Worm (Caenorhabditis elegans) whole organism, L1 larva: ENCODE data around the gene snb-1.

Experiments used
- C04F5.9 ChIP-seq: sonication (generic microtip); optimal IDR thresholded peaks from 2 replicates; lab custom pipeline; 2016; ENCODE audit warnings: missing genetic modification characterization, missing compliant biosample characterization
- C16A3.4 ChIP-seq: fragments of 150-350 bp; optimal IDR thresholded peaks from 2 replicates; lab custom pipeline; 2014; ENCODE audit warnings: missing biosample characterization, missing genetic modification characterization
- C34B4.2 ChIP-seq: sonication (generic microtip); optimal IDR thresholded peaks from 2 replicates; lab custom pipeline; 2017; ENCODE audit warnings: mild to moderate bottlenecking, missing genetic modification characterization, missing compliant biosample characterization
- F16B12.6 ChIP-seq: fragments of 150-350 bp; optimal IDR thresholded peaks from 2 replicates; lab custom pipeline; 2014; ENCODE audit warnings: missing biosample characterization, missing genetic modification characterization
- Y116A8C.19 ChIP-seq: sonication (generic microtip); optimal IDR thresholded peaks from 2 replicates; lab custom pipeline; 2016; ENCODE audit warnings: missing compliant biosample characterization, missing genetic modification characterization, borderline replicate concordance
- alr-1 ChIP-seq: fragments of 200-800 bp; sonication (Bioruptor generic); optimal IDR thresholded peaks from 2 replicates; lab custom pipeline; 2018; ENCODE audit warnings: borderline replicate concordance, mild to moderate bottlenecking, missing genetic modification characterization, missing compliant biosample characterization
- aly-2 ChIP-seq: fragments of 150-350 bp; optimal IDR thresholded peaks from 2 replicates; lab custom pipeline; 2014; ENCODE audit warnings: missing biosample characterization, missing genetic modification characterization
- ceh-8 ChIP-seq: fragments of 200-800 bp; sonication (Bioruptor generic); optimal IDR thresholded peaks from 2 replicates; lab custom pipeline; 2018; ENCODE audit warnings: mild to moderate bottlenecking, missing genetic modification characterization, moderate library complexity, missing compliant biosample characterization
- ceh-82 ChIP-seq, 3 experiments: fragments of 150-350 bp in 1 of 3; sonication (generic microtip) in 2 of 3; optimal IDR thresholded peaks; 2 replicates each; lab custom pipeline; 2014 to 2017; ENCODE audit warnings: missing biosample characterization in 3 of 3, missing genetic modification characterization in 3 of 3
- efl-1 ChIP-seq, 4 experiments: fragments of 150-350 bp; optimal IDR thresholded peaks in 3 of 4; peaks in 1 of 4; 1 replicate in 1 of 4; 2 replicates in 3 of 4; lab custom pipeline; 2014; ENCODE audit warnings: missing biosample characterization in 2 of 4, missing genetic modification characterization in 2 of 4, missing genetic modification reagents in 2 of 4
- efl-3 ChIP-seq: fragments of 200-800 bp; sonication (Bioruptor generic); optimal IDR thresholded peaks from 2 replicates; lab custom pipeline; 2018; ENCODE audit warnings: mild to moderate bottlenecking, missing genetic modification characterization, missing compliant biosample characterization
- fkh-10 ChIP-seq: sonication (generic microtip); optimal IDR thresholded peaks from 2 replicates; lab custom pipeline; 2017; ENCODE audit warnings: missing biosample characterization, missing genetic modification reagents, missing genetic modification characterization
- fkh-8 ChIP-seq: sonication (generic microtip); optimal IDR thresholded peaks from 2 replicates; lab custom pipeline; 2016; ENCODE audit warnings: mild to moderate bottlenecking, missing genetic modification characterization, missing compliant biosample characterization
- fos-1 ChIP-seq: fragments of 150-350 bp; optimal IDR thresholded peaks from 2 replicates; lab custom pipeline; 2014; ENCODE audit warnings: missing biosample characterization, missing genetic modification characterization
- grh-1 ChIP-seq: fragments of 200-800 bp; sonication (Bioruptor generic); IDR thresholded peaks from 2 replicates; pipeline ENCODE4 v1.3.6; 2022; ENCODE audit warnings: missing genetic modification reagents, missing genetic modification characterization, missing compliant biosample characterization
- hlh-17 ChIP-seq: fragments of 200-800 bp; sonication (Bioruptor generic); optimal IDR thresholded peaks from 2 replicates; lab custom pipeline; 2018; ENCODE audit warnings: missing genetic modification characterization, mild to moderate bottlenecking, missing compliant biosample characterization, moderate library complexity, borderline replicate concordance
- lin-15B ChIP-seq: fragments of 150-350 bp; sonication (generic microtip); optimal IDR thresholded peaks from 3 replicates; lab custom pipeline; 2014; ENCODE audit warnings: missing biosample characterization, missing genetic modification characterization
- mab-9 ChIP-seq: fragments of 200-800 bp; sonication (Bioruptor generic); IDR thresholded peaks from 2 replicates; pipeline ENCODE4 v1.3.6; 2022; ENCODE audit warnings: missing genetic modification reagents, missing genetic modification characterization, missing compliant biosample characterization
- mep-1 ChIP-seq: fragments of 150-350 bp; optimal IDR thresholded peaks from 2 replicates; lab custom pipeline; 2014; ENCODE audit warnings: missing biosample characterization, missing genetic modification characterization
- nhr-19 ChIP-seq: fragments of 200-800 bp; sonication (Bioruptor generic); conservative IDR thresholded peaks from 2 replicates; pipeline ENCODE4 v1.3.6; 2022; ENCODE audit warnings: missing genetic modification characterization, missing compliant biosample characterization
- nhr-20 ChIP-seq: sonication (generic microtip); optimal IDR thresholded peaks from 2 replicates; lab custom pipeline; 2016; ENCODE audit warnings: mild to moderate bottlenecking, missing genetic modification characterization, missing compliant biosample characterization
- nhr-237 ChIP-seq: fragments of 150-350 bp; optimal IDR thresholded peaks from 2 replicates; lab custom pipeline; 2014; ENCODE audit warnings: missing biosample characterization, missing genetic modification characterization
- nhr-76 ChIP-seq: sonication (generic microtip); optimal IDR thresholded peaks from 2 replicates; lab custom pipeline; 2017; ENCODE audit warnings: missing biosample characterization, missing genetic modification characterization
- pag-3 ChIP-seq: sonication (generic microtip); optimal IDR thresholded peaks from 2 replicates; lab custom pipeline; 2017; ENCODE audit warnings: missing genetic modification characterization, mild to moderate bottlenecking, missing compliant biosample characterization, antibody characterized with exemption, borderline replicate concordance; ENCODE audit not compliant: insufficient read depth
- pax-3 ChIP-seq: fragments of 200-800 bp; sonication (Bioruptor generic); optimal IDR thresholded peaks from 2 replicates; lab custom pipeline; 2018; ENCODE audit warnings: mild to moderate bottlenecking, missing genetic modification characterization, moderate library complexity, missing compliant biosample characterization
- skn-1 ChIP-seq: fragments of 150-350 bp; optimal IDR thresholded peaks from 2 replicates; lab custom pipeline; 2014; ENCODE audit warnings: missing biosample characterization, missing genetic modification characterization
- snpc-4 ChIP-seq: fragments of 150-350 bp; optimal IDR thresholded peaks from 2 replicates; lab custom pipeline; 2014; ENCODE audit warnings: missing biosample characterization, missing genetic modification characterization
- snu-23 ChIP-seq: sonication (generic microtip); optimal IDR thresholded peaks from 2 replicates; lab custom pipeline; 2016; ENCODE audit warnings: missing genetic modification characterization, missing compliant biosample characterization
- sox-4 ChIP-seq: sonication (generic microtip); optimal IDR thresholded peaks from 2 replicates; lab custom pipeline; 2016; ENCODE audit warnings: missing genetic modification characterization, missing compliant biosample characterization
- sup-37 ChIP-seq: fragments of 200-800 bp; sonication (Bioruptor generic); optimal IDR thresholded peaks from 2 replicates; lab custom pipeline; 2018; ENCODE audit warnings: mild to moderate bottlenecking, missing genetic modification characterization, missing compliant biosample characterization
- tbx-2 ChIP-seq: sonication (generic microtip); optimal IDR thresholded peaks from 2 replicates; lab custom pipeline; 2016; ENCODE audit warnings: missing genetic modification characterization, missing compliant biosample characterization
- unc-30 ChIP-seq: sonication (generic microtip); optimal IDR thresholded peaks from 2 replicates; lab custom pipeline; 2017; ENCODE audit warnings: missing biosample characterization, missing genetic modification characterization
- unc-62 ChIP-seq: fragments of 150-350 bp; optimal IDR thresholded peaks from 2 replicates; lab custom pipeline; 2014; ENCODE audit warnings: missing biosample characterization, missing genetic modification reagents, missing genetic modification characterization
- unc-86 ChIP-seq: sonication (generic microtip); optimal IDR thresholded peaks from 2 replicates; lab custom pipeline; 2016; ENCODE audit warnings: missing genetic modification characterization, missing compliant biosample characterization
- unc-98 ChIP-seq: fragments of 200-800 bp; sonication (Bioruptor generic); IDR thresholded peaks from 2 replicates; pipeline ENCODE4 v1.3.6; 2022; ENCODE audit warnings: missing genetic modification characterization, missing compliant biosample characterization
- vab-15 ChIP-seq: sonication (generic microtip); optimal IDR thresholded peaks from 2 replicates; lab custom pipeline; 2017; ENCODE audit warnings: missing genotype, mild to moderate bottlenecking, missing genetic modification characterization, missing compliant biosample characterization
- ztf-11 ChIP-seq, 2 experiments: sonication (generic microtip); optimal IDR thresholded peaks; 2 replicates each; lab custom pipeline; 2016 to 2017; ENCODE audit warnings: missing genetic modification characterization in 2 of 2, missing biosample characterization in 1 of 2, missing compliant biosample characterization in 1 of 2
- ztf-4 ChIP-seq: fragments of 150-350 bp; optimal IDR thresholded peaks from 2 replicates; lab custom pipeline; 2014; ENCODE audit warnings: missing biosample characterization, missing genetic modification characterization

snb-1 gene

ce11 chrV:6658765-6659164 lies 2.5 kb upstream of the snb-1 start (continued):
- TF ChIP-seq pax-3 (tag; lab: Kevin White, UChicago) (peak; percentile 22), ztf-11 (tag; optimal IDR thresholded peaks at IDR 0.05; lab: Kevin White, UChicago) (peak in 1 of 2 experiments; percentile 25), ceh-8 (GFP tag; lab: Kevin White, UChicago) (no peak), sup-37 (GFP tag; lab: Kevin White, UChicago) (no peak), unc-98 (no peak), ztf-4 (tag; lab: Kevin White, UChicago) (no peak), C04F5.9 (tag; lab: Kevin White, UChicago) (no peak), snu-23 (GFP tag; lab: Kevin White, UChicago) (peak; percentile 43), unc-62 (GFP tag; lab: Kevin White, UChicago) (no peak), nhr-20 (tag; lab: Kevin White, UChicago) (peak; percentile 8), nhr-76 (tag; lab: Kevin White, UChicago) (no peak), nhr-19 (peak; percentile 26), aly-2 (tag; lab: Kevin White, UChicago) (no peak), C16A3.4 (tag; lab: Kevin White, UChicago) (no peak), hlh-17 (GFP tag; lab: Kevin White, UChicago) (no peak), tbx-2 (tag; lab: Kevin White, UChicago) (peak; percentile 53), efl-1 (optimal IDR thresholded peaks at IDR 0.05; lab: Kevin White, UChicago) (peak in 1 of 2 experiments; percentile 30), efl-1 (GFP tag; optimal IDR thresholded peaks at IDR 0.05 in 1 of 2; lab: Kevin White, UChicago) (peak in 1 of 2 experiments; percentile 3), C34B4.2 (no peak), pag-3 (tag; lab: Kevin White, UChicago) (no peak), nhr-237 (tag; lab: Kevin White, UChicago) (no peak), fkh-10 (GFP tag; lab: Kevin White, UChicago) (peak; percentile 72), unc-30 (tag; lab: Kevin White, UChicago) (no peak), mab-9 (GFP tag; lab: Robert Waterston, UW) (no peak), unc-86 (tag; lab: Kevin White, UChicago) (peak; percentile 57), lin-15B (tag; lab: Kevin White, UChicago) (no peak), efl-3 (GFP tag; lab: Kevin White, UChicago) (no peak), fkh-8 (tag; lab: Kevin White, UChicago) (peak; percentile 82), skn-1 (no peak), grh-1 (GFP tag; lab: Robert Waterston, UW) (no peak), snpc-4 (tag; lab: Kevin White, UChicago) (peak; percentile 46)

ce11 chrV:6657532-6658259 lies 1.4 kb upstream of the snb-1 start:
- TF ChIP-seq mep-1 (tag; lab: Kevin White, UChicago), result no peak
- TF ChIP-seq nhr-19, result no peak
- peak in 1 of 3 experiments; percentile 10 for TF ChIP-seq ceh-82 (tag; optimal IDR thresholded peaks at IDR 0.05; lab: Kevin White, UChicago)
- no peak for TF ChIP-seq fkh-10 (GFP tag; lab: Kevin White, UChicago)
- TF ChIP-seq lin-15B (tag; lab: Kevin White, UChicago), result no peak
- TF ChIP-seq F16B12.6 (tag; lab: Kevin White, UChicago), result no peak
- TF ChIP-seq alr-1 (tag; lab: Kevin White, UChicago), result no peak
- TF ChIP-seq snpc-4 (tag; lab: Kevin White, UChicago), result peak; percentile 56
- no peak for TF ChIP-seq vab-15 (tag; lab: Kevin White, UChicago)
- no peak for TF ChIP-seq unc-30 (tag; lab: Kevin White, UChicago)
- TF ChIP-seq Y116A8C.19, result no peak
- no peak for TF ChIP-seq sox-4 (tag; lab: Kevin White, UChicago)
- TF ChIP-seq fos-1 (tag; lab: Kevin White, UChicago), result no peak
- no peak for TF ChIP-seq unc-86 (tag; lab: Kevin White, UChicago)
